Worm (Caenorhabditis elegans) whole organism, midembryonic: ENCODE results near the gene osg-1.

Source experiments
- cog-1 ChIP-seq: sonication (generic microtip); optimal IDR thresholded peaks from 2 replicates; lab custom pipeline; 2016; ENCODE audit warnings: missing genetic modification characterization, missing compliant biosample characterization
- flt-1 ChIP-seq: fragments of 200-800 bp; sonication (Bioruptor generic); IDR thresholded peaks from 2 replicates; pipeline ENCODE4 v1.3.6; 2022; ENCODE audit warnings: missing genetic modification characterization, missing compliant biosample characterization

DNA sequence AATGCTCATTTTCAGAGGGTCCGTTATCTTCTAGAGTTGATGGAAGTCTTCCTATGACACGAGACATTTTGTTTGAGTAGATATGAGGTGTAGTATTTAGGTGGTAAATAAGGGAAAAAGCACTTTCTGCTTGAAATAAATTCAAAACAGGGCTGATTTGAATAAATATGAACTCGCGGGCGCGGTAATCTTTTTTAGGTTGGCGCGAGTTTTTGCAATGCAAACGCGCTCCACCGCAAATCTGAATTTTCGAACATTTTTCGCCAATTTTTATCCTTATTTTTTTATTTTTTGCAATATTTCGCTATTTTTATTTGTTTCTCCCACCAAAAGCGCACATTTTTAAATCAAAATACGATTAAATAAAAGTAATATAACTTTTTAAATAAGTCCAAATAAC is 39.2 kb upstream of the osg-1 start, which contains the start of gene skpt-1:
- TF ChIP-seq flt-1 (GFP tag; lab: Robert Waterston, UW) (no peak), cog-1 (tag; lab: Kevin White, UChicago) (no peak)
